Fruit fly (Drosophila melanogaster) whole organism, embryonic: ENCODE data around the gene Lztr1.
A peak's percentile ranks its signal among the peaks of the same experiment; 100 is the strongest.

Experiments used
- Ada2b ChIP-seq: fragments of 200-800 bp; sonication (Bioruptor generic); IDR thresholded peaks from 2 replicates; pipeline ENCODE4 v1.3.6; 2022; ENCODE audit warnings: missing biosample characterization, missing genetic modification characterization
- CG10147 ChIP-seq: fragments of 200-800 bp; sonication (Bioruptor generic); optimal IDR thresholded peaks from 2 replicates; lab custom pipeline; 2019; ENCODE audit warnings: missing biosample characterization, mild to moderate bottlenecking, missing genetic modification characterization, moderate library complexity
- CG1024 ChIP-seq: fragments of 200-800 bp; sonication (Bioruptor generic); IDR thresholded peaks from 2 replicates; pipeline ENCODE4 v1.3.6; 2022; ENCODE audit warnings: missing biosample characterization, missing genetic modification characterization
- CG10431 ChIP-seq: fragments of 200-800 bp; sonication (Bioruptor generic); optimal IDR thresholded peaks from 3 replicates; lab custom pipeline; 2018; ENCODE audit warnings: missing biosample characterization, mild to moderate bottlenecking, missing genetic modification characterization
- CG11504 ChIP-seq: fragments of 200-800 bp; sonication (Bioruptor generic); optimal IDR thresholded peaks from 3 replicates; lab custom pipeline; 2019; ENCODE audit warnings: missing biosample characterization, mild to moderate bottlenecking, missing genetic modification characterization, moderate library complexity
- CG14860 ChIP-seq: fragments of 200-800 bp; sonication (Bioruptor generic); IDR thresholded peaks from 3 replicates; pipeline ENCODE4 v1.3.6; 2022; ENCODE audit warnings: missing biosample characterization, missing genetic modification characterization; ENCODE audit not compliant: partially characterized antibody
- CG15514 ChIP-seq: fragments of 200-800 bp; sonication (Bioruptor generic); optimal IDR thresholded peaks from 3 replicates; lab custom pipeline; 2017; ENCODE audit warnings: missing biosample characterization, missing genetic modification characterization, mild to moderate bottlenecking, moderate library complexity, missing genetic modification reagents
- CG16813 ChIP-seq: fragments of 200-800 bp; sonication (Bioruptor generic); IDR thresholded peaks from 3 replicates; pipeline ENCODE4 v1.3.6; 2022; ENCODE audit warnings: missing biosample characterization, missing genetic modification characterization; ENCODE audit not compliant: partially characterized antibody
- CG17186 ChIP-seq: fragments of 200-800 bp; sonication (Bioruptor generic); optimal IDR thresholded peaks from 3 replicates; lab custom pipeline; 2017; ENCODE audit warnings: missing biosample characterization, missing genetic modification reagents, missing genetic modification characterization
- CG18599 ChIP-seq: fragments of 200-800 bp; sonication (Bioruptor generic); optimal IDR thresholded peaks from 3 replicates; lab custom pipeline; 2017; ENCODE audit warnings: missing biosample characterization, missing genetic modification characterization, mild to moderate bottlenecking, moderate library complexity, missing genetic modification reagents
- CG18764 ChIP-seq: fragments of 200-800 bp; sonication (Bioruptor generic); optimal IDR thresholded peaks from 3 replicates; lab custom pipeline; 2016; ENCODE audit warnings: missing biosample characterization, missing genetic modification characterization
- CG2120 ChIP-seq: fragments of 200-800 bp; sonication (Bioruptor generic); optimal IDR thresholded peaks from 3 replicates; lab custom pipeline; 2016; ENCODE audit warnings: missing biosample characterization, missing genetic modification characterization
- CG2199 ChIP-seq: fragments of 200-800 bp; sonication (Bioruptor generic); IDR thresholded peaks from 3 replicates; pipeline ENCODE4 v1.3.6; 2022; ENCODE audit warnings: missing biosample characterization, missing genetic modification characterization
- CG2712 ChIP-seq: fragments of 200-800 bp; optimal IDR thresholded peaks from 3 replicates; lab custom pipeline; 2019; ENCODE audit warnings: missing biosample characterization, mild to moderate bottlenecking, missing genetic modification characterization, moderate library complexity
- CG3065 ChIP-seq: fragments of 200-800 bp; sonication (Bioruptor generic); optimal IDR thresholded peaks from 2 replicates; lab custom pipeline; 2016; ENCODE audit warnings: missing biosample characterization, missing genetic modification characterization
- Camta ChIP-seq: fragments of 200-800 bp; sonication (Bioruptor generic); optimal IDR thresholded peaks from 2 replicates; lab custom pipeline; 2016; ENCODE audit warnings: missing biosample characterization, missing genetic modification characterization
- D19A ChIP-seq: fragments of 200-800 bp; optimal IDR thresholded peaks from 3 replicates; lab custom pipeline; 2019; ENCODE audit warnings: missing biosample characterization, mild to moderate bottlenecking, missing genetic modification characterization, moderate library complexity
- Fer3 ChIP-seq: fragments of 200-800 bp; sonication (Bioruptor generic); optimal IDR thresholded peaks from 2 replicates; lab custom pipeline; 2018; ENCODE audit warnings: missing biosample characterization, mild to moderate bottlenecking, missing genetic modification characterization, moderate library complexity
- HmgD ChIP-seq: fragments of 200-800 bp; sonication (Bioruptor generic); optimal IDR thresholded peaks from 3 replicates; lab custom pipeline; 2016; ENCODE audit warnings: missing biosample characterization, missing genetic modification characterization
- Hr39 ChIP-seq: fragments of >200 bp; optimal IDR thresholded peaks from 2 replicates; lab custom pipeline; 2017
- Med ChIP-seq: fragments of 200-800 bp; sonication (Bioruptor generic); peaks from one replicate; lab custom pipeline; 2016; ENCODE audit warnings: missing biosample characterization, missing genetic modification characterization, mild to moderate bottlenecking, inconsistent platforms, moderate library complexity
- NC2α ChIP-seq: fragments of 200-800 bp; sonication (Bioruptor generic); optimal IDR thresholded peaks from 2 replicates; lab custom pipeline; 2016; ENCODE audit warnings: missing biosample characterization, missing genetic modification characterization
- Optix ChIP-seq: fragments of 200-800 bp; sonication (Bioruptor generic); IDR thresholded peaks from 3 replicates; pipeline ENCODE4 v1.3.6; 2022; ENCODE audit warnings: missing biosample characterization, missing genetic modification characterization
- Sox102F ChIP-seq: fragments of 200-800 bp; sonication (Bioruptor generic); optimal IDR thresholded peaks from 2 replicates; lab custom pipeline; 2018; ENCODE audit warnings: missing biosample characterization, mild to moderate bottlenecking, missing genetic modification characterization, moderate library complexity
- bsh ChIP-seq, 2 experiments: fragments of 200-800 bp; sonication (Bioruptor generic); optimal IDR thresholded peaks; 2 replicates each; lab custom pipeline; 2017 to 2018; ENCODE audit warnings: mild to moderate bottlenecking in 2 of 2, missing biosample characterization in 2 of 2, missing genetic modification characterization in 2 of 2, moderate library complexity in 1 of 2
- cad ChIP-seq: fragments of >200 bp; optimal IDR thresholded peaks from 2 replicates; lab custom pipeline; 2017; ENCODE audit warnings: missing biosample characterization, missing genetic modification characterization
- ci ChIP-seq: fragments of 200-800 bp; sonication (Bioruptor generic); IDR thresholded peaks from 3 replicates; pipeline ENCODE4 v1.3.6; 2022; ENCODE audit warnings: missing biosample characterization, missing genetic modification characterization
- cwo ChIP-seq: fragments of 200-800 bp; sonication (Bioruptor generic); optimal IDR thresholded peaks from 3 replicates; lab custom pipeline; 2017; ENCODE audit warnings: missing biosample characterization, missing genetic modification characterization, mild to moderate bottlenecking, moderate library complexity, missing genetic modification reagents
- danr ChIP-seq: fragments of 200-800 bp; sonication (Bioruptor generic); IDR thresholded peaks from 2 replicates; pipeline ENCODE4 v1.3.6; 2022; ENCODE audit warnings: missing biosample characterization, missing genetic modification characterization
- dysf ChIP-seq: fragments of 200-800 bp; sonication (Bioruptor generic); IDR thresholded peaks from 3 replicates; pipeline ENCODE4 v1.3.6; 2022; ENCODE audit warnings: missing biosample characterization, missing genetic modification characterization
- gcm ChIP-seq: fragments of 200-800 bp; sonication (Bioruptor generic); optimal IDR thresholded peaks from 2 replicates; lab custom pipeline; 2019; ENCODE audit warnings: missing biosample characterization, mild to moderate bottlenecking, missing genetic modification characterization, moderate library complexity
- hkb ChIP-seq, 2 experiments: fragments of 200-800 bp in 1 of 2; fragments of >200 bp in 1 of 2; sonication (Bioruptor generic) in 1 of 2; IDR thresholded peaks in 1 of 2; optimal IDR thresholded peaks in 1 of 2; 2 replicates each; pipeline versions ENCODE4 v1.3.6 to Lab custom; 2017 to 2022; ENCODE audit warnings: missing biosample characterization in 1 of 2, missing genetic modification characterization in 1 of 2
- onecut ChIP-seq: fragments of 200-800 bp; sonication (Bioruptor generic); IDR thresholded peaks from 2 replicates; pipeline ENCODE4 v1.3.6; 2022; ENCODE audit warnings: missing biosample characterization, missing genetic modification characterization
- pfk ChIP-seq: fragments of 200-800 bp; sonication (Bioruptor generic); optimal IDR thresholded peaks from 2 replicates; lab custom pipeline; 2018; ENCODE audit warnings: missing biosample characterization, mild to moderate bottlenecking, missing genetic modification characterization, moderate library complexity
- row ChIP-seq: fragments of 200-800 bp; sonication (Bioruptor generic); IDR thresholded peaks from 3 replicates; pipeline ENCODE4 v1.3.6; 2022; ENCODE audit warnings: missing biosample characterization, missing genetic modification characterization
- sens ChIP-seq: fragments of 200-800 bp; sonication (Bioruptor generic); peaks from one replicate; lab custom pipeline; 2016; ENCODE audit warnings: missing biosample characterization, missing genetic modification characterization
- shn ChIP-seq: fragments of 200-800 bp; sonication (Bioruptor generic); optimal IDR thresholded peaks from 3 replicates; lab custom pipeline; 2016; ENCODE audit warnings: missing biosample characterization, missing genetic modification characterization
- slbo ChIP-seq: fragments of 200-800 bp; sonication (Bioruptor generic); IDR thresholded peaks from 2 replicates; pipeline ENCODE4 v1.3.6; 2022; ENCODE audit warnings: missing biosample characterization, missing genetic modification characterization
- tio ChIP-seq: fragments of 200-800 bp; sonication (Bioruptor generic); optimal IDR thresholded peaks from 2 replicates; lab custom pipeline; 2017; ENCODE audit warnings: missing biosample characterization, missing genetic modification characterization, inconsistent platforms
- ttk ChIP-seq: fragments of 200-800 bp; sonication (Bioruptor generic); IDR thresholded peaks from 2 replicates; pipeline ENCODE4 v2.1.2; 2022; ENCODE audit warnings: missing biosample characterization, missing genetic modification characterization
- yki ChIP-seq: fragments of >200 bp; optimal IDR thresholded peaks from 3 replicates; lab custom pipeline; 2018
- zen2 ChIP-seq: fragments of 200-800 bp; sonication (Bioruptor generic); IDR thresholded peaks from 3 replicates; pipeline ENCODE4 v1.3.6; 2022; ENCODE audit warnings: missing biosample characterization, missing genetic modification characterization; ENCODE audit not compliant: partially characterized antibody

The Lztr1 gene

dm6 chrX:966818-967217 lies 39.4 kb upstream of the Lztr1 start (continued):
- TF ChIP-seq NC2α (GFP tag; lab: Kevin White, UChicago): no peak
- TF ChIP-seq CG17186 (GFP tag; lab: Kevin White, UChicago): no peak
- TF ChIP-seq zen2: no peak
- TF ChIP-seq yki: no peak
- TF ChIP-seq tio (GFP tag; lab: Kevin White, UChicago): no peak
- TF ChIP-seq danr: no peak
- TF ChIP-seq HmgD (GFP tag; lab: Kevin White, UChicago): no peak
- no peak for TF ChIP-seq cad (GFP tag; lab: Kevin White, UChicago)
- TF ChIP-seq CG1024 (GFP tag; lab: Robert Waterston, UW): no peak
- no peak for TF ChIP-seq CG3065
- peak; percentile 27 for TF ChIP-seq CG2712 (tag; lab: Kevin White, UChicago)
- no peak for TF ChIP-seq CG2199 (GFP tag; lab: Robert Waterston, UW)
- no peak for TF ChIP-seq CG18764 (GFP tag; lab: Kevin White, UChicago)
- TF ChIP-seq Camta (GFP tag; lab: Kevin White, UChicago): no peak
- TF ChIP-seq shn (GFP tag; lab: Kevin White, UChicago): no peak
- TF ChIP-seq CG10431 (GFP tag; lab: Kevin White, UChicago): no peak
- peak; percentile 30 for TF ChIP-seq Fer3
- TF ChIP-seq bsh (GFP tag; optimal IDR thresholded peaks at IDR 0.05; lab: Kevin White, UChicago): no peak
- no peak for TF ChIP-seq CG14860 (GFP tag; lab: Robert Waterston, UW)
- no peak for TF ChIP-seq pfk (GFP tag; lab: Kevin White, UChicago)
- TF ChIP-seq gcm (GFP tag; lab: Kevin White, UChicago): no peak

DNA sequence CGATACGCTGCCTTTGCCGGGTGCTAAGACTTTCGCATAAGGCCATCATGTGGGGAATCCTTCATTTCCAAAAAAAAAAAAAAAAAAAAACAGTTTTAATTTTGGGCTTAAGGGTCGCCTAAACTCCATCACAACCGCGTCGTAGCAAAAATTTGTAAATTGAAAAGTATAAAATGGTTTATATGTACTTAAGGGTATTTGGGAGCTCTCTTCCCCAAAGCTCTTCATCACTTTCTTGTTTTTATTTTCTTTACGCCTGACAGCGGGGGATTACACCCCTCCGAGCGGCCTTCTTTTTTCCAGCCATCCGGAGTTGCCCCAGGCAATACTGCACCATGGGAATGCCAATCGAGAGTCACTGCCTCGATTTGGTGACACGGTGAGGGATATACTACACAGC lies 36.6 kb upstream of the Lztr1 start:
- TF ChIP-seq CG11504 (tag; lab: Kevin White, UChicago): peak; percentile 34
- no peak for TF ChIP-seq hkb (optimal IDR thresholded peaks at IDR 0.05; lab: Kevin White, UChicago)
- peak; percentile 36; the same call in 1 of the 2 replicates for TF ChIP-seq hkb (GFP tag; IDR thresholded peaks at IDR 0.05; lab: Robert Waterston, UW)
- 0 out of 2 replicates have a peak, but pooled peaks have one; percentile 38 for TF ChIP-seq ttk (GFP tag; lab: Robert Waterston, UW)
- TF ChIP-seq CG2120: peak; percentile 19
- TF ChIP-seq CG10147 (GFP tag; lab: Kevin White, UChicago): no peak
- TF ChIP-seq slbo (GFP tag; lab: Robert Waterston, UW): 0 out of 2 replicates have a peak, but pooled peaks have one; percentile 7
- no peak for TF ChIP-seq Hr39 (lab: Kevin White, UChicago)
- no peak for TF ChIP-seq cwo (GFP tag; lab: Kevin White, UChicago)
- peak; percentile 25; the same call in 1 of the 2 replicates for TF ChIP-seq Ada2b (GFP tag; lab: Robert Waterston, UW)
- TF ChIP-seq sens: peak; percentile 72
- peak; percentile 32 for TF ChIP-seq CG18599 (GFP tag; lab: Kevin White, UChicago)
- TF ChIP-seq Sox102F (GFP tag; lab: Kevin White, UChicago): peak; percentile 6
- TF ChIP-seq Optix (GFP tag; lab: Robert Waterston, UW): 0 out of 3 replicates have a peak, but pooled peaks have one; percentile 6
- peak; percentile 32; the same call in 1 of the 3 replicates for TF ChIP-seq dysf
- peak; percentile 50; the same call in 2 of the 3 replicates for TF ChIP-seq row
- 0 out of 3 replicates have a peak, but pooled peaks have one; percentile 13 for TF ChIP-seq ci (GFP tag; lab: Robert Waterston, UW)
- peak; percentile 70 for TF ChIP-seq Med (GFP tag; lab: Kevin White, UChicago)
- TF ChIP-seq CG16813 (GFP tag; lab: Robert Waterston, UW): no peak
- TF ChIP-seq onecut: no peak
- peak; percentile 43 for TF ChIP-seq D19A (tag; lab: Kevin White, UChicago)
- no peak for TF ChIP-seq CG15514 (GFP tag; lab: Kevin White, UChicago)
